Fruit fly (Drosophila melanogaster): Measurements from ENCODE around the gene CG17075.

CG17075 gene

DNA sequence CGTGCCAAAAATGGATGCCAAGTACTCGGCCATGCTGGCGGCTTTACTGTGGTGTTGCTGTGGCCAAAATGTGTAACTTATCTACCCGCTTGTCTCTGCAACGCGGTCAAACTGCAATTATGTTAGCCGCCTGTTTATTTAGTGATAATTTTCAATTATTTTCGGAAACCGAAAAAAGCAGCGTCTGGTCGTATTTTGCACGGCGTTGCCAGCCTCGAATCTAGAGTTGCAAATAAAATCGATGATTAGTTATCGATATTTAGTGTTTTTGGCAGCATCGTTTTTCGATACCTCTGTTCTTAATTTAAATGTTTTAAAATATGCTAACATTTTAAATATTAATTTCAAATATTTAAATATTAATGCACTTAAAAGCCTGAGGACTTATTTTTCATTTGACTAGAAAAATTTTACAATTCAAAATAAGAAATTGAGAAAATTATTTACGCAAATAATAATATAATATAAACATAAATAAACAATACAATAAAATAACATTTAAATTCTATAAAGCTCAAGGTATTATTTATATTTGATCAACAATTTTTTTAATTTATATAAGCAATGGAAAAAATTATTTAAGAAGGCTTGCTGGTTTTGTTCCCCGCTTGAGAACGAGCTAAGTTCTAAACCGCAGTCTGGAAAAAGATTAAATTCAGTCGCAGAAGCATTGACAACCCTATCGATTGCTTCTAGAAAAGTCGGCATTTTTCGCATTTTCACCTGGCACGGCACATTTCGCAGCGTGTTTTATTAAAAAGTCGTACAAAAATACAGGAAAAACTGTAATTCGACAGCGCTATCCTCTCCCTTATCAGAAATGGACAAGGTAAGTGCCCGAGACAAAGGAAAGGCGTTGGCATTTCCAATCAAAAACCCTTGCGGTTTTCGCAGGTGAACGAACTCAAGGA, 27.4 kb upstream of the CG17075 start, which contains the start of the genes U2af38 and Stip1 (continued):
- TF ChIP-seq pho (GFP tag; optimal IDR thresholded peaks at IDR 0.05) (no peak), Jarid2 (GFP tag; optimal IDR thresholded peaks at IDR 0.05) (no peak), pnt (GFP tag; optimal IDR thresholded peaks at IDR 0.05) (no peak), CG12071 (GFP tag; optimal IDR thresholded peaks at IDR 0.05) (no peak), CG14710 (tag; optimal IDR thresholded peaks at IDR 0.05) (peak; percentile 87), prd (optimal IDR thresholded peaks at IDR 0.05) (no peak), prd (GFP tag; IDR thresholded peaks at IDR 0.05) (no peak), CG1233 (GFP tag; optimal IDR thresholded peaks at IDR 0.05) (no peak), Rfx (GFP tag; IDR thresholded peaks at IDR 0.05) (peak; percentile 38), CG6272 (GFP tag; IDR thresholded peaks at IDR 0.05) (0 out of 2 replicates have a peak, but pooled peaks have one; percentile 4), maf-S (GFP tag; optimal IDR thresholded peaks at IDR 0.05) (peak; percentile 2), mirr (GFP tag; optimal IDR thresholded peaks at IDR 0.05) (no peak), nom (GFP tag; optimal IDR thresholded peaks at IDR 0.05) (peak; percentile 26), CG12219 (GFP tag; optimal IDR thresholded peaks at IDR 0.05) (no peak), crol (GFP tag; IDR thresholded peaks at IDR 0.05) (no peak), CG33213 (GFP tag; optimal IDR thresholded peaks at IDR 0.05) (no peak), sr (GFP tag; IDR thresholded peaks at IDR 0.05) (no peak), CG34224 (GFP tag; IDR thresholded peaks at IDR 0.05; ENCODE audit: partially characterized antibody) (peak; percentile 69), CG13894 (tag; optimal IDR thresholded peaks at IDR 0.05) (peak; percentile 63), Lhr (GFP tag; optimal IDR thresholded peaks at IDR 0.05) (peak; percentile 35), MBD-R2 (GFP tag; IDR thresholded peaks at IDR 0.05) (peak; percentile 55), Ets65A (GFP tag) (no peak), Eip74EF (GFP tag; optimal IDR thresholded peaks at IDR 0.05) (no peak), Hmr (GFP tag; optimal IDR thresholded peaks at IDR 0.05) (no peak), Adf1 (GFP tag; IDR thresholded peaks at IDR 0.05) (no peak), Atf-2 (GFP tag; optimal IDR thresholded peaks at IDR 0.05) (no peak), CG31365 (tag; optimal IDR thresholded peaks at IDR 0.05) (no peak), sna (GFP tag; IDR thresholded peaks at IDR 0.05; ENCODE audit: partially characterized antibody) (peak; percentile 54; the same call in 1 of the 2 replicates), CG10979 (tag; optimal IDR thresholded peaks at IDR 0.05) (no peak), CG4328 (GFP tag; optimal IDR thresholded peaks at IDR 0.05) (peak; percentile 24), Drgx (GFP tag; IDR thresholded peaks at IDR 0.05) (no peak), aop (GFP tag; IDR thresholded peaks at IDR 0.05) (no peak), CG17829 (tag; optimal IDR thresholded peaks at IDR 0.05) (peak; percentile 55), CG1792 (GFP tag; optimal IDR thresholded peaks at IDR 0.05) (no peak), Tbp (GFP tag; optimal IDR thresholded peaks at IDR 0.05) (no peak), Atf6 (GFP tag; IDR thresholded peaks at IDR 0.05) (0 out of 2 replicates have a peak, but pooled peaks have one; percentile 33), vvl (GFP tag; IDR thresholded peaks at IDR 0.05) (peak; percentile 42; the same call in 1 of the 2 replicates), zfh1 (GFP tag; IDR thresholded peaks at IDR 0.05) (no peak), NC2α (GFP tag; optimal IDR thresholded peaks at IDR 0.05) (no peak), cwo (GFP tag; optimal IDR thresholded peaks at IDR 0.05) (no peak), Dll (GFP tag; IDR thresholded peaks at IDR 0.05; ENCODE audit: partially characterized antibody) (peak; percentile 82), fd96Cb (tag; optimal IDR thresholded peaks at IDR 0.05) (no peak), nmo (GFP tag; optimal IDR thresholded peaks at IDR 0.05) (peak; percentile 36), inv (GFP tag; IDR thresholded peaks at IDR 0.05; ENCODE audit: partially characterized antibody) (no peak), sob (GFP tag; IDR thresholded peaks at IDR 0.05) (no peak; the same call in 1 of the 2 replicates), crp (GFP tag; optimal IDR thresholded peaks at IDR 0.05) (no peak), knrl (GFP tag; IDR thresholded peaks at IDR 0.05; ENCODE audit: partially characterized antibody) (peak; percentile 60; the same call in 2 of the 3 replicates), CG34376 (GFP tag; optimal IDR thresholded peaks at IDR 0.05) (peak; percentile 34)
